Fruit fly (Drosophila melanogaster) whole organism, embryonic: ENCODE measurements around the gene CG42404.

ENCODE experiments used
- Adf1 ChIP-seq: fragments of 200-800 bp; sonication (Bioruptor generic); IDR thresholded peaks from 2 replicates; pipeline ENCODE4 v1.3.6; 2022; ENCODE audit warnings: missing biosample characterization, missing genetic modification characterization
- Bgb ChIP-seq: fragments of 200-800 bp; sonication (Bioruptor generic); IDR thresholded peaks from 2 replicates; pipeline ENCODE4 v1.3.6; 2022; ENCODE audit warnings: missing biosample characterization, missing genetic modification characterization; ENCODE audit not compliant: partially characterized antibody
- CG1529 ChIP-seq: fragments of 200-800 bp; sonication (Bioruptor generic); optimal IDR thresholded peaks from 3 replicates; lab custom pipeline; 2018; ENCODE audit warnings: missing biosample characterization, missing genetic modification characterization
- CG15514 ChIP-seq: fragments of 200-800 bp; sonication (Bioruptor generic); optimal IDR thresholded peaks from 3 replicates; lab custom pipeline; 2017; ENCODE audit warnings: missing biosample characterization, missing genetic modification characterization, mild to moderate bottlenecking, moderate library complexity, missing genetic modification reagents
- CG1603 ChIP-seq: fragments of 200-800 bp; sonication (Bioruptor generic); optimal IDR thresholded peaks from 2 replicates; lab custom pipeline; 2019; ENCODE audit warnings: missing biosample characterization, mild to moderate bottlenecking, missing genetic modification characterization, moderate library complexity
- CG17359 ChIP-seq: fragments of 200-800 bp; sonication (Bioruptor generic); optimal IDR thresholded peaks from 3 replicates; lab custom pipeline; 2018; ENCODE audit warnings: missing biosample characterization, mild to moderate bottlenecking, missing genetic modification characterization, moderate library complexity
- CG18619 ChIP-seq: fragments of 200-800 bp; sonication (Bioruptor generic); optimal IDR thresholded peaks from 3 replicates; lab custom pipeline; 2017; ENCODE audit warnings: missing biosample characterization, mild to moderate bottlenecking, missing genetic modification characterization
- CG2199 ChIP-seq: fragments of 200-800 bp; sonication (Bioruptor generic); IDR thresholded peaks from 3 replicates; pipeline ENCODE4 v1.3.6; 2022; ENCODE audit warnings: missing biosample characterization, missing genetic modification characterization
- CG2678 ChIP-seq: fragments of 200-800 bp; sonication (Bioruptor generic); optimal IDR thresholded peaks from 3 replicates; lab custom pipeline; 2019; ENCODE audit warnings: missing biosample characterization, mild to moderate bottlenecking, missing genetic modification characterization, moderate library complexity
- CG3065 ChIP-seq: fragments of 200-800 bp; sonication (Bioruptor generic); optimal IDR thresholded peaks from 2 replicates; lab custom pipeline; 2016; ENCODE audit warnings: missing biosample characterization, missing genetic modification characterization
- CG3407 ChIP-seq: fragments of 200-800 bp; sonication (Bioruptor generic); optimal IDR thresholded peaks from 2 replicates; lab custom pipeline; 2018; ENCODE audit warnings: missing biosample characterization, mild to moderate bottlenecking, missing genetic modification characterization
- CG34224 ChIP-seq: fragments of 200-800 bp; sonication (Bioruptor generic); IDR thresholded peaks from 3 replicates; pipeline ENCODE4 v1.3.6; 2022; ENCODE audit warnings: missing biosample characterization, missing genetic modification characterization; ENCODE audit not compliant: partially characterized antibody
- CG5180 ChIP-seq: fragments of 200-800 bp; sonication (Bioruptor generic); optimal IDR thresholded peaks from 3 replicates; lab custom pipeline; 2017; ENCODE audit warnings: missing biosample characterization, missing genetic modification characterization, mild to moderate bottlenecking, moderate library complexity, missing genetic modification reagents
- CG6254 ChIP-seq: fragments of 200-800 bp; sonication (Bioruptor generic); optimal IDR thresholded peaks from 3 replicates; lab custom pipeline; 2017; ENCODE audit warnings: mild to moderate bottlenecking, missing biosample characterization, missing genetic modification reagents, missing genetic modification characterization
- CG7839 ChIP-seq: fragments of 200-800 bp; sonication (Bioruptor generic); optimal IDR thresholded peaks from 3 replicates; lab custom pipeline; 2018; ENCODE audit warnings: missing biosample characterization, mild to moderate bottlenecking, missing genetic modification characterization, moderate library complexity
- CG7987 ChIP-seq: fragments of 200-800 bp; sonication (Bioruptor generic); optimal IDR thresholded peaks from 2 replicates; lab custom pipeline; 2018; ENCODE audit warnings: missing biosample characterization, mild to moderate bottlenecking, missing genetic modification characterization, moderate library complexity
- CG8089 ChIP-seq: fragments of 200-800 bp; sonication (Bioruptor generic); optimal IDR thresholded peaks from 3 replicates; lab custom pipeline; 2016; ENCODE audit warnings: missing biosample characterization, missing genetic modification characterization
- CG8478 ChIP-seq: fragments of >200 bp; optimal IDR thresholded peaks from 2 replicates; lab custom pipeline; 2018
- CG9727 ChIP-seq: fragments of 200-800 bp; sonication (Bioruptor generic); optimal IDR thresholded peaks from 3 replicates; lab custom pipeline; 2017; ENCODE audit warnings: missing biosample characterization, mild to moderate bottlenecking, missing genetic modification characterization
- CoRest ChIP-seq: fragments of 200-800 bp; sonication (Bioruptor generic); optimal IDR thresholded peaks from 3 replicates; lab custom pipeline; 2018; ENCODE audit warnings: missing biosample characterization, mild to moderate bottlenecking, missing genetic modification characterization, moderate library complexity
- D19A ChIP-seq: fragments of 200-800 bp; optimal IDR thresholded peaks from 3 replicates; lab custom pipeline; 2019; ENCODE audit warnings: missing biosample characterization, mild to moderate bottlenecking, missing genetic modification characterization, moderate library complexity
- Dip3 ChIP-seq: fragments of 200-800 bp; sonication (Bioruptor generic); optimal IDR thresholded peaks from 3 replicates; lab custom pipeline; 2016; ENCODE audit warnings: missing biosample characterization, missing genetic modification characterization
- Med ChIP-seq: fragments of 200-800 bp; sonication (Bioruptor generic); peaks from one replicate; lab custom pipeline; 2016; ENCODE audit warnings: missing biosample characterization, missing genetic modification characterization, mild to moderate bottlenecking, inconsistent platforms, moderate library complexity
- Meics ChIP-seq: fragments of 200-800 bp; sonication (Bioruptor generic); optimal IDR thresholded peaks from 2 replicates; lab custom pipeline; 2017; ENCODE audit warnings: missing biosample characterization, mild to moderate bottlenecking, missing genetic modification characterization
- NC2β ChIP-seq: fragments of 200-800 bp; sonication (Bioruptor generic); optimal IDR thresholded peaks from 2 replicates; lab custom pipeline; 2016; ENCODE audit warnings: missing biosample characterization, missing genetic modification characterization
- TFAM ChIP-seq: fragments of 200-800 bp; sonication (Bioruptor generic); optimal IDR thresholded peaks from 2 replicates; lab custom pipeline; 2017; ENCODE audit warnings: missing biosample characterization, missing genetic modification characterization, inconsistent platforms
- Taf1 ChIP-seq: fragments of 200-800 bp; sonication (Bioruptor generic); IDR thresholded peaks from 2 replicates; pipeline ENCODE4 v1.3.6; 2022; ENCODE audit warnings: missing biosample characterization, missing genetic modification characterization
- ash1 ChIP-seq: fragments of 200-800 bp; sonication (Bioruptor generic); optimal IDR thresholded peaks from 2 replicates; lab custom pipeline; 2018; ENCODE audit warnings: missing biosample characterization, mild to moderate bottlenecking, missing genetic modification characterization
- dimm ChIP-seq: fragments of 200-800 bp; sonication (Bioruptor generic); IDR thresholded peaks from 2 replicates; pipeline ENCODE4 v1.3.6; 2022; ENCODE audit warnings: missing biosample characterization, missing genetic modification characterization
- ems ChIP-seq: fragments of 200-800 bp; sonication (Bioruptor generic); optimal IDR thresholded peaks from 3 replicates; lab custom pipeline; 2016; ENCODE audit warnings: missing biosample characterization, missing genetic modification characterization
- en ChIP-seq: fragments of 200-800 bp; sonication (Bioruptor generic); optimal IDR thresholded peaks from 2 replicates; lab custom pipeline; 2016; ENCODE audit warnings: missing biosample characterization, missing genetic modification characterization
- fd3F ChIP-seq: fragments of 200-800 bp; sonication (Bioruptor generic); optimal IDR thresholded peaks from 2 replicates; lab custom pipeline; 2018; ENCODE audit warnings: missing biosample characterization, mild to moderate bottlenecking, missing genetic modification characterization, moderate library complexity
- ham ChIP-seq: fragments of 200-800 bp; sonication (Bioruptor generic); IDR thresholded peaks from 2 replicates; pipeline ENCODE4 v1.3.6; 2022; ENCODE audit warnings: missing biosample characterization, missing genetic modification characterization
- lbe ChIP-seq: fragments of 200-800 bp; sonication (Bioruptor generic); optimal IDR thresholded peaks from 2 replicates; lab custom pipeline; 2016; ENCODE audit warnings: missing biosample characterization, mild to moderate bottlenecking, missing genetic modification characterization
- onecut ChIP-seq: fragments of 200-800 bp; sonication (Bioruptor generic); IDR thresholded peaks from 2 replicates; pipeline ENCODE4 v1.3.6; 2022; ENCODE audit warnings: missing biosample characterization, missing genetic modification characterization
- otp ChIP-seq: fragments of 200-800 bp; sonication (Bioruptor generic); IDR thresholded peaks from 3 replicates; pipeline ENCODE4, ENCODE4 v1.3.6; 2022; ENCODE audit warnings: missing biosample characterization, missing genetic modification characterization
- pan ChIP-seq, 4 experiments: fragments of >200 bp in 3 of 4; fragments of 200-800 bp in 1 of 4; sonication (Bioruptor generic) in 1 of 4; optimal IDR thresholded peaks in 3 of 4; IDR thresholded peaks in 1 of 4; 2 replicates each; pipeline versions ENCODE4 v1.3.6 to Lab custom; 2017 to 2022; ENCODE audit warnings: missing biosample characterization in 2 of 4, missing genetic modification characterization in 2 of 4, mixed read lengths in 1 of 4
- prd ChIP-seq, 3 experiments: fragments of >200 bp in 2 of 3; fragments of 200-800 bp in 1 of 3; sonication (Bioruptor generic) in 1 of 3; optimal IDR thresholded peaks in 2 of 3; IDR thresholded peaks in 1 of 3; 2 replicates in 2 of 3; 3 replicates in 1 of 3; pipeline versions ENCODE4 v1.3.6 to Lab custom; 2017 to 2022; ENCODE audit warnings: missing biosample characterization in 1 of 3, missing genetic modification characterization in 1 of 3
- ro ChIP-seq: fragments of 200-800 bp; sonication (Bioruptor generic); IDR thresholded peaks from 2 replicates; pipeline ENCODE4 v1.3.6; 2022; ENCODE audit warnings: missing biosample characterization, missing genetic modification characterization
- row ChIP-seq: fragments of 200-800 bp; sonication (Bioruptor generic); IDR thresholded peaks from 3 replicates; pipeline ENCODE4 v1.3.6; 2022; ENCODE audit warnings: missing biosample characterization, missing genetic modification characterization
- slbo ChIP-seq: fragments of 200-800 bp; sonication (Bioruptor generic); IDR thresholded peaks from 2 replicates; pipeline ENCODE4 v1.3.6; 2022; ENCODE audit warnings: missing biosample characterization, missing genetic modification characterization
- slou ChIP-seq: fragments of 200-800 bp; sonication (Bioruptor generic); optimal IDR thresholded peaks from 3 replicates; lab custom pipeline; 2016; ENCODE audit warnings: missing biosample characterization, missing genetic modification characterization
- sr ChIP-seq: fragments of 200-800 bp; sonication (Bioruptor generic); IDR thresholded peaks from 3 replicates; pipeline ENCODE4 v1.3.6; 2022; ENCODE audit warnings: missing biosample characterization, missing genetic modification characterization
- toy ChIP-seq: fragments of 200-800 bp; sonication (Bioruptor generic); IDR thresholded peaks from 2 replicates; pipeline ENCODE4 v1.3.6; 2022; ENCODE audit warnings: missing biosample characterization, missing genetic modification characterization
- tup ChIP-seq: fragments of 200-800 bp; sonication (Bioruptor generic); optimal IDR thresholded peaks from 2 replicates; lab custom pipeline; 2016; ENCODE audit warnings: missing biosample characterization, mild to moderate bottlenecking, missing genetic modification characterization, moderate library complexity
- twi ChIP-seq: fragments of 200-800 bp; optimal IDR thresholded peaks from 2 replicates; lab custom pipeline; 2019; ENCODE audit warnings: missing biosample characterization, mild to moderate bottlenecking, missing genetic modification characterization, moderate library complexity
- vfl ChIP-seq: fragments of 200-800 bp; sonication (Bioruptor generic); optimal IDR thresholded peaks from 2 replicates; lab custom pipeline; 2016; ENCODE audit warnings: missing biosample characterization, missing genetic modification characterization

CG42404 gene

dm6 chr3R:15242186-15243045 lies 7.5 kb upstream of the CG42404 start, which contains the start of the genes tefu and Hsc70-4 (continued):
- peak; percentile 93 for TF ChIP-seq row
- no peak for TF ChIP-seq en
- TF ChIP-seq CG5180 = no peak
- peak; percentile 28; the same call in 1 of the 2 replicates for TF ChIP-seq Bgb (GFP tag; lab: Robert Waterston, UW)
- TF ChIP-seq slou = peak; percentile 81
- TF ChIP-seq CoRest (tag; lab: Kevin White, UChicago) = peak; percentile 91
- TF ChIP-seq CG6254 (GFP tag; lab: Kevin White, UChicago) = peak; percentile 1
- no peak for TF ChIP-seq CG8478 (lab: Kevin White, UChicago)
- TF ChIP-seq lbe (GFP tag; lab: Kevin White, UChicago) = no peak
- TF ChIP-seq sr = no peak; the same call in 2 of the 3 replicates
- peak; percentile 90 for TF ChIP-seq slbo (GFP tag; lab: Robert Waterston, UW)
- peak; percentile 52; the same call in 1 of the 2 replicates for TF ChIP-seq ham
- peak; percentile 64; the same call in 2 of the 3 replicates for TF ChIP-seq CG2199 (GFP tag; lab: Robert Waterston, UW)
- no peak; the same call in 1 of the 2 replicates for TF ChIP-seq Adf1 (GFP tag; lab: Robert Waterston, UW)
- TF ChIP-seq toy (GFP tag; lab: Robert Waterston, UW) = no peak
- no peak for TF ChIP-seq CG2678 (tag; lab: Kevin White, UChicago)
- peak; percentile 61 for TF ChIP-seq twi (tag; lab: Kevin White, UChicago)
- peak; percentile 77 for TF ChIP-seq Dip3 (GFP tag; lab: Kevin White, UChicago)
- TF ChIP-seq fd3F (GFP tag; lab: Kevin White, UChicago) = peak; percentile 33
- peak; percentile 32; the same call in 1 of the 2 replicates for TF ChIP-seq dimm (GFP tag; lab: Robert Waterston, UW)
- peak; percentile 53 for TF ChIP-seq CG8089 (GFP tag; lab: Kevin White, UChicago)
- no peak; the same call in 1 of the 2 replicates for TF ChIP-seq Taf1 (GFP tag; lab: Robert Waterston, UW)
- TF ChIP-seq vfl = peak; percentile 71
- TF ChIP-seq CG1603 (tag; lab: Kevin White, UChicago) = peak; percentile 80
- TF ChIP-seq CG9727 (GFP tag; lab: Kevin White, UChicago) = peak; percentile 74
- peak; percentile 80 for TF ChIP-seq Meics (GFP tag; lab: Kevin White, UChicago)
- TF ChIP-seq CG18619 (GFP tag; lab: Kevin White, UChicago) = peak; percentile 76
- peak; percentile 34 for TF ChIP-seq CG3407 (GFP tag; lab: Kevin White, UChicago)
- TF ChIP-seq CG17359 (tag; lab: Kevin White, UChicago) = peak; percentile 58
- TF ChIP-seq CG1529 = no peak
- TF ChIP-seq CG7839 (tag; lab: Kevin White, UChicago) = peak; percentile 76
- peak; percentile 66; the same call in 1 of the 2 replicates for TF ChIP-seq ro (GFP tag; lab: Robert Waterston, UW)
- TF ChIP-seq NC2β (GFP tag; lab: Kevin White, UChicago) = peak; percentile 69
- peak; percentile 50 for TF ChIP-seq tup (GFP tag; lab: Kevin White, UChicago)
- TF ChIP-seq otp (GFP tag; lab: Robert Waterston, UW) = peak; percentile 68; the same call in 1 of the 3 replicates
- no peak for TF ChIP-seq pan (optimal IDR thresholded peaks at IDR 0.05; lab: Kevin White, UChicago)
- TF ChIP-seq pan (GFP tag; optimal IDR thresholded peaks at IDR 0.05 in 1 of 2, IDR thresholded peaks at IDR 0.05 in 1 of 2) = peak in 1 of 2 experiments; percentile 76
- TF ChIP-seq CG7987 (GFP tag; lab: Kevin White, UChicago) = peak; percentile 14
- TF ChIP-seq prd (optimal IDR thresholded peaks at IDR 0.05; lab: Kevin White, UChicago) = no peak
- peak; percentile 88 for TF ChIP-seq prd (GFP tag; IDR thresholded peaks at IDR 0.05; lab: Robert Waterston, UW)
- no peak for TF ChIP-seq CG34224 (GFP tag; lab: Robert Waterston, UW)
- no peak for TF ChIP-seq D19A
- peak; percentile 58 for TF ChIP-seq CG3065
- TF ChIP-seq ems (GFP tag; lab: Kevin White, UChicago) = peak; percentile 79
- TF ChIP-seq TFAM = no peak
- peak; percentile 74 for TF ChIP-seq CG15514
- no peak for TF ChIP-seq ash1 (GFP tag; lab: Kevin White, UChicago)
- peak; percentile 85 for TF ChIP-seq onecut (GFP tag; lab: Robert Waterston, UW)
- peak; percentile 94 for TF ChIP-seq Med (GFP tag; lab: Kevin White, UChicago)
